Worm (Caenorhabditis elegans) whole organism, L3 larva: ENCODE measurements around the gene C04H4.1.

Source experiments
- ZK546.5 ChIP-seq: sonication (generic microtip); optimal IDR thresholded peaks from 2 replicates; lab custom pipeline; 2017; ENCODE audit warnings: missing biosample characterization, missing genetic modification characterization
- aly-2 ChIP-seq: fragments of 150-350 bp; optimal IDR thresholded peaks from 2 replicates; lab custom pipeline; 2014; ENCODE audit warnings: missing biosample characterization, missing genetic modification characterization
- ama-1 ChIP-seq: fragments of 150-350 bp; optimal IDR thresholded peaks from 2 replicates; lab custom pipeline; 2018
- ceh-16 ChIP-seq: sonication (generic microtip); optimal IDR thresholded peaks from 2 replicates; lab custom pipeline; 2017; ENCODE audit warnings: missing biosample characterization, missing genetic modification characterization
- ceh-82 ChIP-seq: fragments of 150-350 bp; optimal IDR thresholded peaks from 2 replicates; lab custom pipeline; 2014; ENCODE audit warnings: missing biosample characterization, missing genetic modification characterization
- egl-5 ChIP-seq: fragments of 150-350 bp; optimal IDR thresholded peaks from 2 replicates; lab custom pipeline; 2017; ENCODE audit warnings: missing biosample characterization, missing genetic modification reagents, missing genetic modification characterization, inconsistent platforms
- elt-1 ChIP-seq: fragments of 150-350 bp; optimal IDR thresholded peaks from 2 replicates; lab custom pipeline; 2014; ENCODE audit warnings: missing biosample characterization, missing genetic modification characterization
- elt-2 ChIP-seq: sonication (generic microtip); optimal IDR thresholded peaks from 2 replicates; lab custom pipeline; 2016; ENCODE audit warnings: missing genetic modification reagents, mild to moderate bottlenecking, missing genetic modification characterization, missing compliant biosample characterization
- eor-1 ChIP-seq, 2 experiments: fragments of 150-350 bp; optimal IDR thresholded peaks; 2 replicates each; lab custom pipeline; 2014 to 2018; ENCODE audit warnings: missing biosample characterization in 2 of 2, missing genetic modification characterization in 2 of 2
- fkh-10 ChIP-seq: sonication (generic microtip); optimal IDR thresholded peaks from 2 replicates; lab custom pipeline; 2017; ENCODE audit warnings: missing biosample characterization, missing genetic modification reagents, missing genetic modification characterization
- fkh-2 ChIP-seq: fragments of 150-350 bp; optimal IDR thresholded peaks from 2 replicates; lab custom pipeline; 2014; ENCODE audit warnings: missing biosample characterization, missing genetic modification reagents, missing genetic modification characterization
- fos-1 ChIP-seq: fragments of 150-350 bp; optimal IDR thresholded peaks from 2 replicates; lab custom pipeline; 2014; ENCODE audit warnings: missing biosample characterization, missing genetic modification characterization
- lin-15B ChIP-seq: fragments of 150-350 bp; optimal IDR thresholded peaks from 2 replicates; lab custom pipeline; 2014; ENCODE audit warnings: missing biosample characterization, missing genetic modification characterization
- lin-39 ChIP-seq: fragments of 150-350 bp; optimal IDR thresholded peaks from 2 replicates; lab custom pipeline; 2018; ENCODE audit warnings: missing biosample characterization, missing genetic modification reagents, missing genetic modification characterization
- nfya-1 ChIP-seq: sonication (generic microtip); optimal IDR thresholded peaks from 2 replicates; lab custom pipeline; 2017; ENCODE audit warnings: missing genetic modification characterization, mild to moderate bottlenecking, missing compliant biosample characterization, antibody characterized with exemption, moderate library complexity; ENCODE audit not compliant: insufficient read depth
- nhr-11 ChIP-seq: fragments of 150-350 bp; optimal IDR thresholded peaks from 2 replicates; lab custom pipeline; 2014; ENCODE audit warnings: missing biosample characterization, missing genetic modification characterization
- nhr-23 ChIP-seq: fragments of 150-350 bp; optimal IDR thresholded peaks from 2 replicates; lab custom pipeline; 2014; ENCODE audit warnings: missing biosample characterization, missing genetic modification reagents, missing genetic modification characterization
- nhr-25 ChIP-seq: sonication (generic microtip); optimal IDR thresholded peaks from 2 replicates; lab custom pipeline; 2017; ENCODE audit warnings: missing biosample characterization, missing genetic modification characterization
- nhr-28 ChIP-seq: fragments of 150-350 bp; optimal IDR thresholded peaks from 2 replicates; lab custom pipeline; 2014; ENCODE audit warnings: missing biosample characterization, missing genetic modification characterization
- pha-4 ChIP-seq: fragments of 150-350 bp; optimal IDR thresholded peaks from 2 replicates; lab custom pipeline; 2014; ENCODE audit warnings: missing biosample characterization, missing genetic modification reagents, missing genetic modification characterization
- pqm-1 ChIP-seq: fragments of 150-350 bp; optimal IDR thresholded peaks from 2 replicates; lab custom pipeline; 2017; ENCODE audit warnings: missing biosample characterization, missing genetic modification characterization, inconsistent platforms
- snpc-4 ChIP-seq: fragments of 150-350 bp; optimal IDR thresholded peaks from 2 replicates; lab custom pipeline; 2014; ENCODE audit warnings: missing biosample characterization, missing genetic modification characterization
- tbx-2 ChIP-seq: sonication (generic microtip); optimal IDR thresholded peaks from 2 replicates; lab custom pipeline; 2016; ENCODE audit warnings: mild to moderate bottlenecking, missing genetic modification characterization, missing compliant biosample characterization
- unc-39 ChIP-seq: sonication (generic microtip); optimal IDR thresholded peaks from 4 replicates; lab custom pipeline; 2017; ENCODE audit warnings: missing biosample characterization, missing genetic modification characterization
- zag-1 ChIP-seq: fragments of 150-350 bp; optimal IDR thresholded peaks from 2 replicates; lab custom pipeline; 2014; ENCODE audit warnings: missing biosample characterization, missing genetic modification characterization
- ztf-4 ChIP-seq: fragments of 150-350 bp; optimal IDR thresholded peaks from 2 replicates; lab custom pipeline; 2014; ENCODE audit warnings: missing biosample characterization, missing genetic modification characterization

Gene C04H4.1

ce11 chrII:7985029-7985428, 26.4 kb downstream of the C04H4.1 start:
- TF ChIP-seq lin-39 (tag; lab: Kevin White, UChicago) (peak; percentile 44), nhr-28 (tag; lab: Kevin White, UChicago) (no peak)
- TF ChIP-seq, all 47 proteins: peak for 1

- TF ChIP-seq nhr-11 (tag; lab: Kevin White, UChicago) (no peak), nhr-25 (tag; lab: Kevin White, UChicago) (no peak), fkh-10 (GFP tag; lab: Kevin White, UChicago) (no peak), lin-39 (tag; lab: Kevin White, UChicago) (peak; percentile 44), nfya-1 (tag; lab: Kevin White, UChicago) (peak; percentile 6), elt-2 (no peak), egl-5 (no peak), aly-2 (tag; lab: Kevin White, UChicago) (no peak)
Measured at ce11 chrII:7986928-7987327, 28.3 kb downstream of the C04H4.1 start.

ce11 chrII:7990192-7990591, 31.5 kb downstream of the C04H4.1 start:
- TF ChIP-seq fos-1 (tag; lab: Kevin White, UChicago): no peak
- TF ChIP-seq egl-5: no peak
- TF ChIP-seq ceh-16 (tag; lab: Kevin White, UChicago): no peak
- TF ChIP-seq fkh-2 (tag; lab: Kevin White, UChicago): no peak
- TF ChIP-seq eor-1 (tag; optimal IDR thresholded peaks at IDR 0.05; lab: Kevin White, UChicago): no peak
- no peak for TF ChIP-seq nhr-23 (tag; lab: Kevin White, UChicago)
- TF ChIP-seq fkh-10 (GFP tag; lab: Kevin White, UChicago): peak; percentile 69

ce11 chrII:7991279-7991678, 32.6 kb downstream of the C04H4.1 start:
- TF ChIP-seq zag-1 (tag; lab: Kevin White, UChicago) (no peak), fkh-2 (tag; lab: Kevin White, UChicago) (no peak), snpc-4 (tag; lab: Kevin White, UChicago) (no peak), elt-1 (tag; lab: Kevin White, UChicago) (no peak)

DNA sequence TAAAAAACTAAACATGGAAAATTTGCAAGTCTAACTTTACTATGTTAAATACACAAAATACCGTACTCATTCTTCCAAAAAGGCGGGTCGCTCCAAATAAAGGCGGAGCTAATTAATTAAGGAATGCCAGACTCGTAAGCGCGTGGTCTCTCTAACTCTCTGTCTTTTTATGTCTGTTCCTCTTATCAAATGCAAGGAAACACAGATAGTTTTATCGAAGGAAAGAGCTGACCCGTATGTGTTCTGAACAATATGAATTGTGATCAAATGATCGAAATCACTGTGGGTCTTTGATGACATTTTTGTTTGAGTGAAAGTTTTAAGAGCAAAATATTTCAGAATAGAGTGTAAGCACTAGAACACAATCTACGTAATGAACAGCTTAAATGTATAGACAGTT, 42.8 kb downstream of the C04H4.1 start:
- TF ChIP-seq unc-39 (no peak), elt-2 (peak; percentile 86), fkh-2 (tag; lab: Kevin White, UChicago) (no peak), pha-4 (peak; percentile 13), pqm-1 (tag; lab: Kevin White, UChicago) (peak; percentile 75), nhr-28 (tag; lab: Kevin White, UChicago) (no peak)

ce11 chrII:8004157-8004556, 45.5 kb downstream of the C04H4.1 start, which contains the start of gene pgp-11:
TSS of gene pgp-11 (minus strand) at chrII:8004257.
- no peak for TF ChIP-seq snpc-4 (tag; lab: Kevin White, UChicago)
- TF ChIP-seq fkh-2 (tag; lab: Kevin White, UChicago): no peak
- no peak for TF ChIP-seq fos-1 (tag; lab: Kevin White, UChicago)
- TF ChIP-seq ztf-4 (tag; lab: Kevin White, UChicago): no peak
- TF ChIP-seq elt-1 (tag; lab: Kevin White, UChicago): no peak
- TF ChIP-seq tbx-2 (tag; lab: Kevin White, UChicago): no peak
- TF ChIP-seq egl-5: no peak
- TF ChIP-seq lin-15B (tag; lab: Kevin White, UChicago): no peak
- TF ChIP-seq ama-1 (lab: Kevin White, UChicago): no peak
- no peak for TF ChIP-seq nhr-11 (tag; lab: Kevin White, UChicago)
- TF ChIP-seq ceh-82 (tag; lab: Kevin White, UChicago): no peak

- TF ChIP-seq lin-39 (tag; lab: Kevin White, UChicago) (no peak), pqm-1 (tag; lab: Kevin White, UChicago) (peak; percentile 70), elt-2 (peak; percentile 27)
Measured at ce11 chrII:8004752-8005151, 46.1 kb downstream of the C04H4.1 start.

ce11 chrII:8006962-8007361, 48.3 kb downstream of the C04H4.1 start:
- TF ChIP-seq ZK546.5 (tag; lab: Kevin White, UChicago): no peak
- TF ChIP-seq pqm-1 (tag; lab: Kevin White, UChicago): peak; percentile 67
- peak; percentile 3 for TF ChIP-seq elt-2
- no peak for TF ChIP-seq zag-1 (tag; lab: Kevin White, UChicago)
- TF ChIP-seq, all 47 proteins: peak for 2
